Worm (Caenorhabditis elegans): ENCODE results near the gene Y62H9A.12.

ce11 chrX:11875260-11875659 lies 38.7 kb upstream of the Y62H9A.12 start, which contains the start of gene Y62H9A.1:
- no peak for TF ChIP-seq ztf-23 (GFP tag; IDR thresholded peaks at IDR 0.05)
- TF ChIP-seq med-1 (GFP tag; optimal IDR thresholded peaks at IDR 0.05; ENCODE audit: insufficient read depth): no peak
- no peak for TF ChIP-seq T22C8.4 (GFP tag; IDR thresholded peaks at IDR 0.05)
- TF ChIP-seq flt-1 (GFP tag; IDR thresholded peaks at IDR 0.05): no peak
- TF ChIP-seq ztf-29 (GFP tag; IDR thresholded peaks at IDR 0.05): no peak

All from whole organism, midembryonic.